Worm (Caenorhabditis elegans) whole organism, L4 larva: ENCODE data around the gene nlp-81.

ENCODE experiments used
- F26F4.8 ChIP-seq: fragments of 200-800 bp; sonication (Bioruptor generic); conservative IDR thresholded peaks from 2 replicates; pipeline ENCODE4 v1.3.6; 2022; ENCODE audit warnings: missing genetic modification characterization, missing compliant biosample characterization
- fkh-10 ChIP-seq: fragments of 150-350 bp; optimal IDR thresholded peaks from 2 replicates; lab custom pipeline; 2014; ENCODE audit warnings: missing biosample characterization, missing genetic modification reagents, missing genetic modification characterization
- pha-4 ChIP-seq, 2 experiments: fragments of 150-350 bp in 1 of 2; fragments of 200-800 bp in 1 of 2; sonication (Bioruptor generic) in 1 of 2; IDR thresholded peaks in 1 of 2; optimal IDR thresholded peaks in 1 of 2; 2 replicates each; pipeline versions ENCODE4 v1.3.6 to Lab custom; 2014 to 2022; ENCODE audit warnings: missing genetic modification characterization in 2 of 2, missing genetic modification reagents in 2 of 2, missing biosample characterization in 1 of 2, missing compliant biosample characterization in 1 of 2
- unc-62 ChIP-seq, 3 experiments: fragments of 150-350 bp in 1 of 3; sonication (generic microtip); optimal IDR thresholded peaks in 2 of 3; peaks in 1 of 3; 1 replicate in 1 of 3; 2 replicates in 2 of 3; lab custom pipeline; 2014 to 2017; ENCODE audit warnings: missing biosample characterization in 3 of 3, missing genetic modification characterization in 3 of 3, missing genetic modification reagents in 3 of 3, missing genotype in 1 of 3

- no peak for TF ChIP-seq pha-4 (GFP tag; IDR thresholded peaks at IDR 0.05; lab: Robert Waterston, UW)
- TF ChIP-seq pha-4 (tag; optimal IDR thresholded peaks at IDR 0.05; lab: Kevin White, UChicago): no peak
- no peak for TF ChIP-seq fkh-10 (GFP tag; lab: Kevin White, UChicago)
- peak in 1 of 2 experiments; percentile 92 for TF ChIP-seq unc-62 (GFP tag; optimal IDR thresholded peaks at IDR 0.05 in 1 of 2; lab: Kevin White, UChicago)
- no peak for TF ChIP-seq unc-62 (tag; optimal IDR thresholded peaks at IDR 0.05; lab: Kevin White, UChicago)
- TF ChIP-seq F26F4.8: no peak
Measured at ce11 chrIV:3196367-3196766, 20.4 kb upstream of the nlp-81 start.
